Worm (Caenorhabditis elegans) whole organism, L1 larva: ENCODE measurements around the gene sups-1.

Experiments
- C04F5.9 ChIP-seq: sonication (generic microtip); optimal IDR thresholded peaks from 2 replicates; lab custom pipeline; 2016; ENCODE audit warnings: missing genetic modification characterization, missing compliant biosample characterization
- aha-1 ChIP-seq: fragments of 150-350 bp; optimal IDR thresholded peaks from 2 replicates; lab custom pipeline; 2014; ENCODE audit warnings: missing biosample characterization, missing genetic modification characterization
- ama-1 ChIP-seq: fragments of 150-350 bp; optimal IDR thresholded peaks from 2 replicates; lab custom pipeline; 2014
- ceh-8 ChIP-seq: fragments of 200-800 bp; sonication (Bioruptor generic); optimal IDR thresholded peaks from 2 replicates; lab custom pipeline; 2018; ENCODE audit warnings: mild to moderate bottlenecking, missing genetic modification characterization, moderate library complexity, missing compliant biosample characterization
- ceh-82 ChIP-seq, 3 experiments: fragments of 150-350 bp in 1 of 3; sonication (generic microtip) in 2 of 3; optimal IDR thresholded peaks; 2 replicates each; lab custom pipeline; 2014 to 2017; ENCODE audit warnings: missing biosample characterization in 3 of 3, missing genetic modification characterization in 3 of 3
- ceh-88 ChIP-seq: fragments of 200-800 bp; sonication (Bioruptor generic); IDR thresholded peaks from 2 replicates; pipeline ENCODE4 v1.3.6; 2022; ENCODE audit warnings: missing genetic modification characterization, missing compliant biosample characterization
- ceh-90 ChIP-seq: sonication (generic microtip); optimal IDR thresholded peaks from 2 replicates; lab custom pipeline; 2016; ENCODE audit warnings: missing genetic modification characterization, missing compliant biosample characterization
- ces-1 ChIP-seq: fragments of 150-350 bp; optimal IDR thresholded peaks from 2 replicates; lab custom pipeline; 2014; ENCODE audit warnings: missing biosample characterization, missing genetic modification reagents, missing genetic modification characterization
- dpl-1 ChIP-seq, 3 experiments: fragments of 150-350 bp in 2 of 3; sonication (generic microtip) in 1 of 3; optimal IDR thresholded peaks; 2 replicates each; lab custom pipeline; 2014 to 2017; ENCODE audit warnings: missing biosample characterization in 3 of 3, missing genetic modification characterization in 3 of 3, missing genetic modification reagents in 3 of 3
- efl-1 ChIP-seq, 4 experiments: fragments of 150-350 bp; optimal IDR thresholded peaks in 3 of 4; peaks in 1 of 4; 1 replicate in 1 of 4; 2 replicates in 3 of 4; lab custom pipeline; 2014; ENCODE audit warnings: missing biosample characterization in 2 of 4, missing genetic modification characterization in 2 of 4, missing genetic modification reagents in 2 of 4
- elt-2 ChIP-seq: sonication (generic microtip); optimal IDR thresholded peaks from 2 replicates; lab custom pipeline; 2016; ENCODE audit warnings: missing genetic modification characterization, mild to moderate bottlenecking, inconsistent platforms, missing compliant biosample characterization, missing genetic modification reagents
- ets-5 ChIP-seq: fragments of 200-800 bp; sonication (Bioruptor generic); IDR thresholded peaks from 2 replicates; pipeline ENCODE4 v1.3.6; 2022; ENCODE audit warnings: missing genetic modification characterization, missing compliant biosample characterization
- fkh-10 ChIP-seq: sonication (generic microtip); optimal IDR thresholded peaks from 2 replicates; lab custom pipeline; 2017; ENCODE audit warnings: missing biosample characterization, missing genetic modification reagents, missing genetic modification characterization
- fkh-4 ChIP-seq: sonication (generic microtip); optimal IDR thresholded peaks from 2 replicates; lab custom pipeline; 2016; ENCODE audit warnings: missing compliant biosample characterization, missing genetic modification characterization, borderline replicate concordance
- irx-1 ChIP-seq: sonication (generic microtip); optimal IDR thresholded peaks from 2 replicates; lab custom pipeline; 2016; ENCODE audit warnings: missing genetic modification characterization, missing compliant biosample characterization
- isw-1 ChIP-seq: fragments of 200-800 bp; sonication (Bioruptor generic); IDR thresholded peaks from 2 replicates; pipeline ENCODE4 v1.3.6; 2022; ENCODE audit warnings: missing genetic modification characterization, missing compliant biosample characterization
- lin-13 ChIP-seq: fragments of 150-350 bp; optimal IDR thresholded peaks from 2 replicates; lab custom pipeline; 2014; ENCODE audit warnings: missing biosample characterization, missing genetic modification reagents, missing genetic modification characterization
- lin-14 ChIP-seq: fragments of 200-800 bp; sonication (Bioruptor generic); optimal IDR thresholded peaks from 2 replicates; lab custom pipeline; 2018; ENCODE audit warnings: mild to moderate bottlenecking, missing genetic modification characterization, moderate library complexity, missing compliant biosample characterization
- lin-39 ChIP-seq: fragments of 150-350 bp; optimal IDR thresholded peaks from 2 replicates; lab custom pipeline; 2014; ENCODE audit warnings: missing biosample characterization, missing genetic modification reagents, missing genetic modification characterization
- lsy-2 ChIP-seq, 2 experiments: fragments of 150-350 bp; optimal IDR thresholded peaks; 2 replicates each; lab custom pipeline; 2014; ENCODE audit warnings: missing biosample characterization in 2 of 2, missing genetic modification characterization in 2 of 2
- mab-9 ChIP-seq: fragments of 200-800 bp; sonication (Bioruptor generic); IDR thresholded peaks from 2 replicates; pipeline ENCODE4 v1.3.6; 2022; ENCODE audit warnings: missing genetic modification reagents, missing genetic modification characterization, missing compliant biosample characterization
- mef-2 ChIP-seq: fragments of 150-350 bp; optimal IDR thresholded peaks from 2 replicates; lab custom pipeline; 2014; ENCODE audit warnings: missing biosample characterization, missing genetic modification characterization
- mep-1 ChIP-seq: fragments of 150-350 bp; optimal IDR thresholded peaks from 2 replicates; lab custom pipeline; 2014; ENCODE audit warnings: missing biosample characterization, missing genetic modification characterization
- nhr-20 ChIP-seq: sonication (generic microtip); optimal IDR thresholded peaks from 2 replicates; lab custom pipeline; 2016; ENCODE audit warnings: mild to moderate bottlenecking, missing genetic modification characterization, missing compliant biosample characterization
- nhr-77 ChIP-seq: fragments of 150-350 bp; optimal IDR thresholded peaks from 2 replicates; lab custom pipeline; 2014; ENCODE audit warnings: missing biosample characterization, missing genetic modification characterization
- nhr-84 ChIP-seq: sonication (generic microtip); optimal IDR thresholded peaks from 2 replicates; lab custom pipeline; 2017; ENCODE audit warnings: missing biosample characterization, missing genetic modification characterization
- nhr-85 ChIP-seq: sonication (generic microtip); peaks from one replicate; lab custom pipeline; 2016; ENCODE audit warnings: missing genetic modification characterization, inconsistent platforms, missing compliant biosample characterization
- pag-3 ChIP-seq: sonication (generic microtip); optimal IDR thresholded peaks from 2 replicates; lab custom pipeline; 2017; ENCODE audit warnings: missing genetic modification characterization, mild to moderate bottlenecking, missing compliant biosample characterization, antibody characterized with exemption, borderline replicate concordance; ENCODE audit not compliant: insufficient read depth
- pqm-1 ChIP-seq: sonication (generic microtip); optimal IDR thresholded peaks from 3 replicates; lab custom pipeline; 2017; ENCODE audit warnings: missing biosample characterization, missing genetic modification characterization
- rnt-1 ChIP-seq: sonication (generic microtip); optimal IDR thresholded peaks from 2 replicates; lab custom pipeline; 2016; ENCODE audit warnings: mild to moderate bottlenecking, missing genetic modification characterization, moderate library complexity, missing compliant biosample characterization
- skn-1 ChIP-seq: fragments of 150-350 bp; optimal IDR thresholded peaks from 2 replicates; lab custom pipeline; 2014; ENCODE audit warnings: missing biosample characterization, missing genetic modification characterization
- sup-37 ChIP-seq: fragments of 200-800 bp; sonication (Bioruptor generic); optimal IDR thresholded peaks from 2 replicates; lab custom pipeline; 2018; ENCODE audit warnings: mild to moderate bottlenecking, missing genetic modification characterization, missing compliant biosample characterization
- xbp-1 ChIP-seq: sonication (generic microtip); optimal IDR thresholded peaks from 2 replicates; lab custom pipeline; 2016; ENCODE audit warnings: missing genetic modification characterization, missing compliant biosample characterization
- zag-1 ChIP-seq: fragments of 150-350 bp; optimal IDR thresholded peaks from 2 replicates; lab custom pipeline; 2014; ENCODE audit warnings: missing biosample characterization, missing genetic modification characterization

Gene sups-1

ce11 chrX:5984581-5985039, 19.3 kb upstream of the sups-1 start, which contains the start of gene klp-13 (continued):
- TF ChIP-seq fkh-4 (tag; lab: Kevin White, UChicago) (no peak), isw-1 (GFP tag; lab: Robert Waterston, UW) (peak; percentile 55; the same call in 1 of the 2 replicates), nhr-84 (tag; lab: Kevin White, UChicago) (no peak)

ce11 chrX:5985720-5986119, 18.2 kb upstream of the sups-1 start:
- TF ChIP-seq efl-1 (optimal IDR thresholded peaks at IDR 0.05; lab: Kevin White, UChicago) (no peak), efl-1 (GFP tag; optimal IDR thresholded peaks at IDR 0.05 in 1 of 2; lab: Kevin White, UChicago) (peak in 1 of 2 experiments; percentile 17), elt-2 (tag; lab: Kevin White, UChicago) (peak; percentile 72), skn-1 (tag; lab: Kevin White, UChicago) (no peak), zag-1 (tag; lab: Kevin White, UChicago) (no peak), lsy-2 (tag; optimal IDR thresholded peaks at IDR 0.05; lab: Kevin White, UChicago) (no peak)
- TF ChIP-seq, all 84 proteins: peak for 2

- TF ChIP-seq nhr-77 (tag; lab: Kevin White, UChicago) (no peak), lin-14 (GFP tag; lab: Kevin White, UChicago) (peak; percentile 53), fkh-10 (GFP tag; lab: Kevin White, UChicago) (peak; percentile 4)
These were observed 16.0 kb upstream of the sups-1 start for ce11 chrX:5987910-5988309.

- no peak for TF ChIP-seq efl-1 (optimal IDR thresholded peaks at IDR 0.05; lab: Kevin White, UChicago)
- TF ChIP-seq efl-1 (GFP tag; optimal IDR thresholded peaks at IDR 0.05 in 1 of 2; lab: Kevin White, UChicago), result peak in 1 of 2 experiments; percentile 33
- no peak for TF ChIP-seq mab-9
These were observed 11.2 kb upstream of the sups-1 start, which contains the start of gene F22F4.5 for ce11 chrX:5992770-5993169. F22F4.5 (minus strand) TSS chrX:5992870.

ce11 chrX:5994004-5994403, 9.9 kb upstream of the sups-1 start:
- TF ChIP-seq ceh-8 (no peak), lin-39 (tag; lab: Kevin White, UChicago) (no peak), ceh-82 (tag; optimal IDR thresholded peaks at IDR 0.05; lab: Kevin White, UChicago) (no peak), dpl-1 (GFP tag; optimal IDR thresholded peaks at IDR 0.05; lab: Kevin White, UChicago) (no peak)

ce11 chrX:5995613-5996206, 8.2 kb upstream of the sups-1 start, which contains the start of gene inx-3:
inx-3 (plus strand) TSS chrX:5996156.
- TF ChIP-seq mef-2 (tag; lab: Kevin White, UChicago) (no peak), nhr-85 (no peak), rnt-1 (tag; lab: Kevin White, UChicago) (no peak), pqm-1 (tag; lab: Kevin White, UChicago) (no peak), sup-37 (no peak), lin-13 (GFP tag; lab: Kevin White, UChicago) (no peak), mab-9 (no peak), ces-1 (GFP tag; lab: Kevin White, UChicago) (no peak), mep-1 (no peak), xbp-1 (tag; lab: Kevin White, UChicago) (no peak), ama-1 (lab: Kevin White, UChicago) (no peak), ceh-90 (tag; lab: Kevin White, UChicago) (no peak), irx-1 (tag; lab: Kevin White, UChicago) (no peak), aha-1 (tag; lab: Kevin White, UChicago) (no peak), ceh-88 (no peak), C04F5.9 (tag; lab: Kevin White, UChicago) (no peak), nhr-20 (no peak), ceh-8 (no peak), ets-5 (GFP tag; lab: Robert Waterston, UW) (no peak), pag-3 (tag; lab: Kevin White, UChicago) (no peak)
